Fruit fly (Drosophila melanogaster) whole organism, embryonic: ENCODE results near the gene CG14352.

Source experiments
- ATbp ChIP-seq: fragments of 200-800 bp; sonication (Bioruptor generic); optimal IDR thresholded peaks from 2 replicates; lab custom pipeline; 2017; ENCODE audit warnings: missing biosample characterization, mild to moderate bottlenecking, missing genetic modification characterization, missing genetic modification reagents
- CG10366 ChIP-seq: fragments of 200-800 bp; sonication (Bioruptor generic); IDR thresholded peaks from 2 replicates; pipeline ENCODE4 v1.3.6; 2022; ENCODE audit warnings: missing biosample characterization, missing genetic modification characterization
- CG11695 ChIP-seq: fragments of 200-800 bp; sonication (Bioruptor generic); IDR thresholded peaks from 3 replicates; pipeline ENCODE4 v1.3.6; 2022; ENCODE audit warnings: missing biosample characterization, missing genetic modification characterization
- CG14441 ChIP-seq: fragments of 200-800 bp; sonication (Bioruptor generic); IDR thresholded peaks from 2 replicates; pipeline ENCODE4 v1.3.6; 2022; ENCODE audit warnings: missing biosample characterization, missing genetic modification characterization
- CG15601 ChIP-seq: fragments of 200-800 bp; sonication (Bioruptor generic); optimal IDR thresholded peaks from 3 replicates; lab custom pipeline; 2019; ENCODE audit warnings: missing biosample characterization, mild to moderate bottlenecking, missing genetic modification characterization, moderate library complexity
- CG1602 ChIP-seq: fragments of 200-800 bp; sonication (Bioruptor generic); optimal IDR thresholded peaks from 3 replicates; lab custom pipeline; 2016; ENCODE audit warnings: missing biosample characterization, missing genetic modification characterization
- CG17359 ChIP-seq: fragments of 200-800 bp; sonication (Bioruptor generic); optimal IDR thresholded peaks from 3 replicates; lab custom pipeline; 2018; ENCODE audit warnings: missing biosample characterization, mild to moderate bottlenecking, missing genetic modification characterization, moderate library complexity
- CG18011 ChIP-seq: fragments of 200-800 bp; sonication (Bioruptor generic); optimal IDR thresholded peaks from 2 replicates; lab custom pipeline; 2017; ENCODE audit warnings: missing biosample characterization, missing genetic modification characterization, mild to moderate bottlenecking, moderate library complexity, missing genotype
- CG18262 ChIP-seq: fragments of 200-800 bp; optimal IDR thresholded peaks from 3 replicates; lab custom pipeline; 2019; ENCODE audit warnings: missing biosample characterization, mild to moderate bottlenecking, missing genetic modification characterization, moderate library complexity
- CG18619 ChIP-seq: fragments of 200-800 bp; sonication (Bioruptor generic); optimal IDR thresholded peaks from 3 replicates; lab custom pipeline; 2017; ENCODE audit warnings: missing biosample characterization, mild to moderate bottlenecking, missing genetic modification characterization
- CG2875 ChIP-seq: fragments of 200-800 bp; sonication (Bioruptor generic); optimal IDR thresholded peaks from 2 replicates; lab custom pipeline; 2017; ENCODE audit warnings: missing biosample characterization, mild to moderate bottlenecking, missing genetic modification characterization, missing genetic modification reagents
- CG34376 ChIP-seq: fragments of 200-800 bp; sonication (Bioruptor generic); optimal IDR thresholded peaks from 2 replicates; lab custom pipeline; 2018; ENCODE audit warnings: missing biosample characterization, mild to moderate bottlenecking, missing genetic modification characterization
- CG43689 ChIP-seq: fragments of 200-800 bp; sonication (Bioruptor generic); IDR thresholded peaks from 2 replicates; pipeline ENCODE4 v1.3.6; 2022; ENCODE audit warnings: missing biosample characterization, missing genetic modification characterization
- CG6813 ChIP-seq: fragments of 200-800 bp; sonication (Bioruptor generic); optimal IDR thresholded peaks from 2 replicates; lab custom pipeline; 2017; ENCODE audit warnings: missing biosample characterization, missing genetic modification characterization, mild to moderate bottlenecking, moderate library complexity, missing genetic modification reagents
- CG8281 ChIP-seq: fragments of 200-800 bp; sonication (Bioruptor generic); optimal IDR thresholded peaks from 2 replicates; lab custom pipeline; 2018; ENCODE audit warnings: missing biosample characterization, mild to moderate bottlenecking, missing genetic modification characterization, moderate library complexity
- CG8290 ChIP-seq, 3 experiments: fragments of 200-800 bp; sonication (Bioruptor generic); optimal IDR thresholded peaks; 2 replicates each; lab custom pipeline; 2016 to 2019; ENCODE audit warnings: missing biosample characterization in 3 of 3, missing genetic modification characterization in 3 of 3, mild to moderate bottlenecking in 2 of 3, moderate library complexity in 1 of 3
- CG8388 ChIP-seq: fragments of 200-800 bp; sonication (Bioruptor generic); optimal IDR thresholded peaks from 2 replicates; lab custom pipeline; 2019; ENCODE audit warnings: missing biosample characterization, mild to moderate bottlenecking, missing genetic modification characterization, moderate library complexity
- CG9609 ChIP-seq: fragments of 200-800 bp; sonication (Bioruptor generic); optimal IDR thresholded peaks from 3 replicates; lab custom pipeline; 2016; ENCODE audit warnings: missing biosample characterization, missing genetic modification characterization
- CHES-1-like ChIP-seq: fragments of 200-800 bp; sonication (Bioruptor generic); optimal IDR thresholded peaks from 2 replicates; lab custom pipeline; 2016; ENCODE audit warnings: missing biosample characterization, missing genetic modification characterization
- CTCF ChIP-seq: fragments of 200-800 bp; sonication (Bioruptor generic); optimal IDR thresholded peaks from 2 replicates; lab custom pipeline; 2017; ENCODE audit warnings: missing biosample characterization, mild to moderate bottlenecking, missing genetic modification characterization, moderate library complexity
- Dad ChIP-seq: fragments of 200-800 bp; sonication (Bioruptor generic); optimal IDR thresholded peaks from 3 replicates; lab custom pipeline; 2016; ENCODE audit warnings: missing biosample characterization, missing genetic modification characterization
- E2f2 ChIP-seq: fragments of 200-800 bp; sonication (Bioruptor generic); IDR thresholded peaks from 2 replicates; pipeline ENCODE4 v1.3.6; 2022; ENCODE audit warnings: missing biosample characterization, missing genetic modification characterization
- ERR ChIP-seq: fragments of 200-800 bp; sonication (Bioruptor generic); optimal IDR thresholded peaks from 2 replicates; lab custom pipeline; 2016; ENCODE audit warnings: missing biosample characterization, missing genetic modification characterization
- Ets65A ChIP-seq: fragments of 200-800 bp; sonication (Bioruptor generic); peaks from one replicate; lab custom pipeline; 2016; ENCODE audit warnings: missing biosample characterization, missing genetic modification characterization
- Fer2 ChIP-seq: fragments of 200-800 bp; sonication (Bioruptor generic); optimal IDR thresholded peaks from 2 replicates; lab custom pipeline; 2018; ENCODE audit warnings: missing biosample characterization, mild to moderate bottlenecking, missing genetic modification characterization, moderate library complexity
- Fer3 ChIP-seq: fragments of 200-800 bp; sonication (Bioruptor generic); optimal IDR thresholded peaks from 2 replicates; lab custom pipeline; 2018; ENCODE audit warnings: missing biosample characterization, mild to moderate bottlenecking, missing genetic modification characterization, moderate library complexity
- H15 ChIP-seq: fragments of 200-800 bp; sonication (Bioruptor generic); IDR thresholded peaks from 3 replicates; pipeline ENCODE4 v1.3.6; 2022; ENCODE audit warnings: missing biosample characterization, missing genetic modification characterization
- Hey ChIP-seq: fragments of 200-800 bp; sonication (Bioruptor generic); optimal IDR thresholded peaks from 3 replicates; lab custom pipeline; 2018; ENCODE audit warnings: missing biosample characterization, mild to moderate bottlenecking, missing genetic modification characterization
- Hr51 ChIP-seq, 2 experiments: fragments of 200-800 bp; sonication (Bioruptor generic); optimal IDR thresholded peaks; 2 replicates in 1 of 2; 3 replicates in 1 of 2; lab custom pipeline; 2016 to 2018; ENCODE audit warnings: missing biosample characterization in 2 of 2, missing genetic modification characterization in 2 of 2, mild to moderate bottlenecking in 1 of 2, moderate library complexity in 1 of 2
- Max ChIP-seq: fragments of 200-800 bp; sonication (Bioruptor generic); optimal IDR thresholded peaks from 2 replicates; lab custom pipeline; 2016; ENCODE audit warnings: missing biosample characterization, mild to moderate bottlenecking, missing genetic modification characterization
- NC2α ChIP-seq: fragments of 200-800 bp; sonication (Bioruptor generic); optimal IDR thresholded peaks from 2 replicates; lab custom pipeline; 2016; ENCODE audit warnings: missing biosample characterization, missing genetic modification characterization
- Opbp ChIP-seq: fragments of 200-800 bp; sonication (Bioruptor generic); IDR thresholded peaks from 3 replicates; pipeline ENCODE4 v1.3.6; 2022; ENCODE audit warnings: missing biosample characterization, missing genetic modification characterization; ENCODE audit not compliant: partially characterized antibody
- Spps ChIP-seq: fragments of 200-800 bp; sonication (Bioruptor generic); optimal IDR thresholded peaks from 2 replicates; lab custom pipeline; 2018; ENCODE audit warnings: missing biosample characterization, mild to moderate bottlenecking, missing genetic modification characterization
- YL-1 ChIP-seq: fragments of 200-800 bp; sonication (Bioruptor generic); optimal IDR thresholded peaks from 3 replicates; lab custom pipeline; 2017; ENCODE audit warnings: missing biosample characterization, mild to moderate bottlenecking, missing genetic modification characterization
- bab2 ChIP-seq: fragments of 200-800 bp; sonication (Bioruptor generic); optimal IDR thresholded peaks from 2 replicates; lab custom pipeline; 2016; ENCODE audit warnings: missing biosample characterization, missing genetic modification characterization
- dimm ChIP-seq: fragments of 200-800 bp; sonication (Bioruptor generic); IDR thresholded peaks from 2 replicates; pipeline ENCODE4 v1.3.6; 2022; ENCODE audit warnings: missing biosample characterization, missing genetic modification characterization
- disco-r ChIP-seq: fragments of 200-800 bp; sonication (Bioruptor generic); optimal IDR thresholded peaks from 2 replicates; lab custom pipeline; 2016; ENCODE audit warnings: missing biosample characterization, missing genetic modification characterization
- exex ChIP-seq: fragments of 200-800 bp; sonication (Bioruptor generic); optimal IDR thresholded peaks from 4 replicates; lab custom pipeline; 2018; ENCODE audit warnings: missing biosample characterization, mild to moderate bottlenecking, missing genetic modification characterization, moderate library complexity
- fd102C ChIP-seq: fragments of 200-800 bp; sonication (Bioruptor generic); optimal IDR thresholded peaks from 2 replicates; lab custom pipeline; 2018; ENCODE audit warnings: missing biosample characterization, mild to moderate bottlenecking, missing genetic modification characterization, moderate library complexity
- fd96Cb ChIP-seq: fragments of 200-800 bp; sonication (Bioruptor generic); optimal IDR thresholded peaks from 2 replicates; lab custom pipeline; 2018; ENCODE audit warnings: missing biosample characterization, mild to moderate bottlenecking, missing genetic modification characterization, moderate library complexity
- grau ChIP-seq: fragments of 200-800 bp; optimal IDR thresholded peaks from 3 replicates; lab custom pipeline; 2019; ENCODE audit warnings: missing biosample characterization, mild to moderate bottlenecking, missing genetic modification characterization, moderate library complexity
- hbn ChIP-seq: fragments of 200-800 bp; sonication (Bioruptor generic); IDR thresholded peaks from 2 replicates; pipeline ENCODE4 v1.3.6; 2022; ENCODE audit warnings: missing biosample characterization, missing genetic modification characterization; ENCODE audit not compliant: partially characterized antibody
- inv ChIP-seq: fragments of 200-800 bp; sonication (Bioruptor generic); IDR thresholded peaks from 2 replicates; pipeline ENCODE4 v1.3.6; 2022; ENCODE audit warnings: missing biosample characterization, missing genetic modification characterization; ENCODE audit not compliant: partially characterized antibody
- jumu ChIP-seq: fragments of 200-800 bp; sonication (Bioruptor generic); optimal IDR thresholded peaks from 3 replicates; lab custom pipeline; 2016; ENCODE audit warnings: missing biosample characterization, missing genetic modification characterization
- klu ChIP-seq: fragments of 200-800 bp; sonication (Bioruptor generic); IDR thresholded peaks from 2 replicates; pipeline ENCODE4 v1.3.6; 2022; ENCODE audit warnings: missing biosample characterization, missing genetic modification characterization
- kni ChIP-seq: fragments of 200-800 bp; sonication (Bioruptor generic); optimal IDR thresholded peaks from 3 replicates; lab custom pipeline; 2017; ENCODE audit warnings: mild to moderate bottlenecking, missing biosample characterization, missing genetic modification reagents, missing genetic modification characterization
- nau ChIP-seq: fragments of 200-800 bp; sonication (Bioruptor generic); optimal IDR thresholded peaks from 3 replicates; lab custom pipeline; 2017; ENCODE audit warnings: missing biosample characterization, mild to moderate bottlenecking, missing genetic modification characterization, missing genetic modification reagents
- otp ChIP-seq: fragments of 200-800 bp; sonication (Bioruptor generic); IDR thresholded peaks from 3 replicates; pipeline ENCODE4, ENCODE4 v1.3.6; 2022; ENCODE audit warnings: missing biosample characterization, missing genetic modification characterization
- pum ChIP-seq: fragments of 200-800 bp; sonication (Bioruptor generic); optimal IDR thresholded peaks from 2 replicates; lab custom pipeline; 2016; ENCODE audit warnings: missing biosample characterization, missing genetic modification characterization
- zen ChIP-seq: fragments of 200-800 bp; sonication (Bioruptor generic); optimal IDR thresholded peaks from 3 replicates; lab custom pipeline; 2018; ENCODE audit warnings: missing biosample characterization, mild to moderate bottlenecking, missing genetic modification characterization, moderate library complexity
- zfh1 ChIP-seq: fragments of 200-800 bp; sonication (Bioruptor generic); IDR thresholded peaks from 3 replicates; pipeline ENCODE4 v1.3.6; 2022; ENCODE audit warnings: missing biosample characterization, missing genetic modification characterization

Gene CG14352

DNA sequence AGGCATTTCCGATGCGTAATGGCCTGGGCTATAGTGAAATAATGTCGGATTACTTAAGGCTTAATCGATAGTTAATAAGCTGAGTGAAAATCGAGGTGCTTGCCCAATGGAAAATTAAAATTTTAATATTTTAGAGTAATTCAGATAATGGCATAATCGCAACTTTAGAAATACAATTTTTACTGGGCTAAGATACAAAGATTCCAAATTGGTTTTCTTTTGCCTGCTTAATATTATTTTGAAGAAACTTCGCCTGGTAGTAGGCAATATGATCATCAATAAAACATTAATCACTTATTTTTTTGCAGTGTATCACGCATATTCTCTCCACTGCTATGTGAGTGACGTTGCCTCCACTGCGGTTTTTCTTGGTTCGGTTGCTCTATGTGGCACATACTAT is 8.0 kb downstream of the CG14352 start (continued):
- no peak for TF ChIP-seq YL-1
- TF ChIP-seq pum (GFP tag; lab: Kevin White, UChicago) = no peak
- TF ChIP-seq ERR (GFP tag; lab: Kevin White, UChicago) = no peak
- TF ChIP-seq CTCF (GFP tag; lab: Kevin White, UChicago) = no peak
- no peak for TF ChIP-seq fd102C (GFP tag; lab: Kevin White, UChicago)
- no peak for TF ChIP-seq hbn
- TF ChIP-seq CG18262 = peak; percentile 49
- no peak for TF ChIP-seq Dad (GFP tag; lab: Kevin White, UChicago)
- TF ChIP-seq CG14441 (GFP tag; lab: Robert Waterston, UW) = no peak
- peak; percentile 41 for TF ChIP-seq CG18619 (GFP tag; lab: Kevin White, UChicago)
- TF ChIP-seq Hr51 (GFP tag; optimal IDR thresholded peaks at IDR 0.05; lab: Kevin White, UChicago) = peak in 1 of 2 experiments; percentile 50
- TF ChIP-seq Opbp (GFP tag; lab: Robert Waterston, UW) = no peak
- TF ChIP-seq NC2α (GFP tag; lab: Kevin White, UChicago) = no peak
- TF ChIP-seq E2f2 (GFP tag; lab: Robert Waterston, UW) = no peak
- TF ChIP-seq Fer3 = peak; percentile 39
- TF ChIP-seq CG9609 (GFP tag; lab: Kevin White, UChicago) = no peak
- TF ChIP-seq ATbp (GFP tag; lab: Kevin White, UChicago) = no peak
- no peak for TF ChIP-seq Hey
- TF ChIP-seq H15 (GFP tag; lab: Robert Waterston, UW) = no peak
- no peak for TF ChIP-seq CG6813 (GFP tag; lab: Kevin White, UChicago)
- 0 out of 2 replicates have a peak, but pooled peaks have one; percentile 12 for TF ChIP-seq CG43689
- peak; percentile 53 for TF ChIP-seq grau (tag; lab: Kevin White, UChicago)
- TF ChIP-seq CG10366 = no peak
- peak; percentile 6 for TF ChIP-seq fd96Cb (tag; lab: Kevin White, UChicago)
- peak; percentile 5 for TF ChIP-seq CG18011
- no peak for TF ChIP-seq Ets65A (GFP tag; lab: Kevin White, UChicago)
- TF ChIP-seq CHES-1-like (GFP tag; lab: Kevin White, UChicago) = no peak
- no peak for TF ChIP-seq zfh1
- TF ChIP-seq Spps = no peak
- TF ChIP-seq bab2 = peak; percentile 19
- no peak for TF ChIP-seq otp (GFP tag; lab: Robert Waterston, UW)
- TF ChIP-seq CG8290 (GFP tag; optimal IDR thresholded peaks at IDR 0.05; lab: Kevin White, UChicago) = no peak
- TF ChIP-seq CG8290 (tag; optimal IDR thresholded peaks at IDR 0.05; lab: Kevin White, UChicago) = no peak
- TF ChIP-seq CG2875 (GFP tag; lab: Kevin White, UChicago) = no peak
- TF ChIP-seq CG15601 (tag; lab: Kevin White, UChicago) = no peak
- TF ChIP-seq CG1602 (GFP tag; lab: Kevin White, UChicago) = no peak
- peak; percentile 37 for TF ChIP-seq CG17359
- peak; percentile 16 for TF ChIP-seq nau (GFP tag; lab: Kevin White, UChicago)
- TF ChIP-seq CG34376 (GFP tag; lab: Kevin White, UChicago) = peak; percentile 16
- TF ChIP-seq Fer2 (tag; lab: Kevin White, UChicago) = no peak
- TF ChIP-seq kni = no peak
- no peak for TF ChIP-seq CG8388 (GFP tag; lab: Kevin White, UChicago)
- peak; percentile 13 for TF ChIP-seq CG8281 (tag; lab: Kevin White, UChicago)
- no peak for TF ChIP-seq inv (GFP tag; lab: Robert Waterston, UW)
- TF ChIP-seq jumu (GFP tag; lab: Kevin White, UChicago) = no peak
- TF ChIP-seq dimm (GFP tag; lab: Robert Waterston, UW) = no peak
- TF ChIP-seq exex (tag; lab: Kevin White, UChicago) = no peak
- TF ChIP-seq klu = no peak
- no peak for TF ChIP-seq CG11695 (GFP tag; lab: Robert Waterston, UW)
- TF ChIP-seq disco-r (GFP tag; lab: Kevin White, UChicago) = no peak
- TF ChIP-seq Max = no peak
- TF ChIP-seq zen (tag; lab: Kevin White, UChicago) = no peak
